Fruit fly (Drosophila melanogaster) whole organism: ENCODE results near the gene Jhbp11.

Source experiments
- CG8478 ChIP-seq: fragments of >200 bp; optimal IDR thresholded peaks from 2 replicates; lab custom pipeline; 2018; ENCODE audit warnings: inconsistent platforms
- Dll ChIP-seq: fragments of >200 bp; optimal IDR thresholded peaks from 2 replicates; lab custom pipeline; 2017
- EcR ChIP-seq, 2 experiments: fragments of >200 bp; optimal IDR thresholded peaks; 2 replicates each; lab custom pipeline; 2017; ENCODE audit warnings: missing biosample characterization in 2 of 2, missing genetic modification characterization in 2 of 2, missing genetic modification reagents in 2 of 2
- pan ChIP-seq: fragments of >200 bp; optimal IDR thresholded peaks from 2 replicates; lab custom pipeline; 2017
- psq ChIP-seq: fragments of >200 bp; optimal IDR thresholded peaks from 2 replicates; lab custom pipeline; 2017

- TF ChIP-seq pan (lab: Kevin White, UChicago) (no peak), Dll (lab: Kevin White, UChicago) (no peak), psq (lab: Kevin White, UChicago) (no peak), CG8478 (lab: Kevin White, UChicago) (no peak), EcR (GFP tag; optimal IDR thresholded peaks at IDR 0.05; lab: Kevin White, UChicago) (no peak)
These were observed 34.9 kb downstream of the Jhbp11 start for dm6 chr3R:27135692-27136641.
